Fruit fly (Drosophila melanogaster) whole organism, adult: ENCODE measurements around the gene pes.
A peak's percentile ranks its signal among the peaks of the same experiment; 100 is the strongest.

Experiments
- CG11617 ChIP-seq: fragments of 200-800 bp; sonication (Bioruptor generic); optimal IDR thresholded peaks from 2 replicates; lab custom pipeline; 2017; ENCODE audit warnings: mild to moderate bottlenecking, missing biosample characterization, missing genetic modification reagents, missing genetic modification characterization
- CG12768 ChIP-seq: fragments of 200-800 bp; sonication (Bioruptor generic); optimal IDR thresholded peaks from 2 replicates; lab custom pipeline; 2017; ENCODE audit warnings: missing biosample characterization, missing genetic modification characterization, mild to moderate bottlenecking, moderate library complexity, missing genetic modification reagents
- CG14711 ChIP-seq: fragments of 200-800 bp; sonication (Bioruptor generic); optimal IDR thresholded peaks from 2 replicates; lab custom pipeline; 2018; ENCODE audit warnings: missing biosample characterization, mild to moderate bottlenecking, missing genetic modification characterization, moderate library complexity
- CG1620 ChIP-seq: fragments of 200-800 bp; sonication (Bioruptor generic); optimal IDR thresholded peaks from 2 replicates; lab custom pipeline; 2016; ENCODE audit warnings: missing biosample characterization, missing genetic modification characterization
- CG33017 ChIP-seq: fragments of 200-800 bp; sonication (Bioruptor generic); optimal IDR thresholded peaks from 2 replicates; lab custom pipeline; 2018; ENCODE audit warnings: missing biosample characterization, mild to moderate bottlenecking, missing genetic modification characterization, moderate library complexity
- CG5204 ChIP-seq: fragments of 200-800 bp; sonication (Bioruptor generic); optimal IDR thresholded peaks from 2 replicates; lab custom pipeline; 2016; ENCODE audit warnings: missing biosample characterization, missing genetic modification characterization
- CG7045 ChIP-seq: fragments of 200-800 bp; sonication (Bioruptor generic); optimal IDR thresholded peaks from 2 replicates; lab custom pipeline; 2017; ENCODE audit warnings: missing biosample characterization, mild to moderate bottlenecking, missing genetic modification characterization
- CG7101 ChIP-seq: fragments of 200-800 bp; sonication (Bioruptor generic); optimal IDR thresholded peaks from 2 replicates; lab custom pipeline; 2018; ENCODE audit warnings: missing biosample characterization, mild to moderate bottlenecking, missing genetic modification characterization, moderate library complexity
- Clk ChIP-seq: fragments of 200-800 bp; sonication (Bioruptor generic); optimal IDR thresholded peaks from 2 replicates; lab custom pipeline; 2017; ENCODE audit warnings: missing biosample characterization, missing genetic modification characterization
- Crg-1 ChIP-seq: fragments of 200-800 bp; sonication (Bioruptor generic); optimal IDR thresholded peaks from 2 replicates; lab custom pipeline; 2016; ENCODE audit warnings: missing biosample characterization, missing genetic modification characterization
- Hr96 ChIP-seq: fragments of 200-800 bp; sonication (Bioruptor generic); optimal IDR thresholded peaks from 2 replicates; lab custom pipeline; 2016; ENCODE audit warnings: missing biosample characterization, missing genetic modification characterization
- Mnt ChIP-seq: fragments of 200-800 bp; sonication (Bioruptor generic); optimal IDR thresholded peaks from 2 replicates; lab custom pipeline; 2016; ENCODE audit warnings: missing biosample characterization, mild to moderate bottlenecking, missing genetic modification characterization
- bab1 ChIP-seq: fragments of 200-800 bp; sonication (Bioruptor generic); optimal IDR thresholded peaks from 3 replicates; lab custom pipeline; 2019; ENCODE audit warnings: missing biosample characterization, mild to moderate bottlenecking, missing genetic modification characterization, moderate library complexity
- cic ChIP-seq: fragments of 200-800 bp; sonication (Bioruptor generic); optimal IDR thresholded peaks from 2 replicates; lab custom pipeline; 2017; ENCODE audit warnings: missing biosample characterization, mild to moderate bottlenecking, missing genetic modification characterization, moderate library complexity
- cnc ChIP-seq, 2 experiments: fragments of >200 bp; optimal IDR thresholded peaks; 2 replicates each; lab custom pipeline; 2017
- kay ChIP-seq: fragments of 200-800 bp; sonication (Bioruptor generic); peaks from one replicate; lab custom pipeline; 2016; ENCODE audit warnings: missing biosample characterization, missing genetic modification characterization, borderline replicate concordance
- ovo ChIP-seq: fragments of 200-800 bp; sonication (Bioruptor generic); optimal IDR thresholded peaks from 2 replicates; lab custom pipeline; 2016; ENCODE audit warnings: missing biosample characterization, missing genetic modification characterization
- pad ChIP-seq: fragments of 200-800 bp; sonication (Bioruptor generic); optimal IDR thresholded peaks from 3 replicates; lab custom pipeline; 2017; ENCODE audit warnings: missing biosample characterization, missing genetic modification characterization, mild to moderate bottlenecking, moderate library complexity, missing genetic modification reagents
- tj ChIP-seq: fragments of 200-800 bp; sonication (Bioruptor generic); optimal IDR thresholded peaks from 3 replicates; lab custom pipeline; 2017; ENCODE audit warnings: missing biosample characterization, mild to moderate bottlenecking, missing genetic modification characterization, moderate library complexity
- toe ChIP-seq: fragments of 200-800 bp; sonication (Bioruptor generic); optimal IDR thresholded peaks from 2 replicates; lab custom pipeline; 2016; ENCODE audit warnings: missing biosample characterization, missing genetic modification characterization

Gene pes

DNA sequence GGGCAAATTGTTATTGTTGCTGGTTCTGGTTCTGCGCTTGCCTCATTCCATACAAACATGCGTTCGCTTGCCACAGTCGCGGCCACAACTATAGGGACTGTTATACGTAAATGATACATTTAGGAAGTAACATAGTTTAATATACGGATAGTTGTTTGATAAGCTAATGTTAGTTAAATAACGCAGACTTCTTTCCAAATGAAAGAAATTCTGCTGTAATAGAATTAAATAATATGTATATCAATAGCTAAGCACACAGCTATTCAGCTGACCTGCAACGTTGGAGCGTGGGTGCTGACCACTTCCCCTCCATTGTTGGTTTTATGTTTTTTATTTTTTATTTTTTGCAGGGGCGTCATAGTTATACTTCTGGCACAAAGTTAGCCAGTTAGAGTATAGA is 40.8 kb upstream of the pes start:
- TF ChIP-seq CG7045 (GFP tag; lab: Kevin White, UChicago) = peak; percentile 69
- peak in 1 of 2 experiments; percentile 14 for TF ChIP-seq cnc (optimal IDR thresholded peaks at IDR 0.05; lab: Kevin White, UChicago)
- TF ChIP-seq pad (GFP tag; lab: Kevin White, UChicago) = peak; percentile 51
- TF ChIP-seq toe (GFP tag; lab: Kevin White, UChicago) = no peak
- TF ChIP-seq CG5204 (GFP tag; lab: Kevin White, UChicago) = no peak
- TF ChIP-seq CG33017 (tag; lab: Kevin White, UChicago) = peak; percentile 75
- TF ChIP-seq CG12768 (GFP tag; lab: Kevin White, UChicago) = peak; percentile 44
- TF ChIP-seq Mnt = peak; percentile 5
- TF ChIP-seq Crg-1 = no peak
- peak; percentile 6 for TF ChIP-seq bab1 (GFP tag; lab: Kevin White, UChicago)
- no peak for TF ChIP-seq Hr96 (GFP tag; lab: Kevin White, UChicago)
- TF ChIP-seq CG1620 = no peak
- TF ChIP-seq Clk = peak; percentile 25
- TF ChIP-seq CG7101 (tag; lab: Kevin White, UChicago) = peak; percentile 58
- no peak for TF ChIP-seq kay (GFP tag; lab: Kevin White, UChicago)
- TF ChIP-seq cic = no peak
- no peak for TF ChIP-seq ovo (GFP tag; lab: Kevin White, UChicago)
- TF ChIP-seq CG11617 (GFP tag; lab: Kevin White, UChicago) = peak; percentile 44
- TF ChIP-seq tj (GFP tag; lab: Kevin White, UChicago) = peak; percentile 30
- TF ChIP-seq CG14711 (tag; lab: Kevin White, UChicago) = peak; percentile 53

DNA sequence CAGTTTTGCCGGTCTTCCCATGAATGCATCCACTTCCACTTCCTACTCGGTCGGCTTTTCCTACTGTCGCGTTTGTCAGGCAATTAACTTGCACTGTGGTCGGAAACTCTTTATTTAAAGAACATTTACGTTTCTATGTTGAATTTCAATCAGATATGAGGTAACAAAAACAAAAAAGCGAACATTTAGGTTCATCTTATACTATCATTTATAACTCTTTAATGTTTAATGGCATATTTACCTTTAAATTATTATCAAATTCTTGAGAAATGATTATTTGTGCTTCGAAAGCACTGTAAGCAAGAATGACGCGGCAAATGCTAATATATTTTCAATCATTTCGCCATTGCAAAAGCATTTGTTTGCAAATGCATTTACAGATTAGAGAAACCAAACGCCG is 39.8 kb upstream of the pes start:
- TF ChIP-seq cic = no peak
- TF ChIP-seq CG11617 (GFP tag; lab: Kevin White, UChicago) = no peak
- peak; percentile 24 for TF ChIP-seq tj (GFP tag; lab: Kevin White, UChicago)
- TF ChIP-seq Clk = no peak
- TF ChIP-seq pad (GFP tag; lab: Kevin White, UChicago) = no peak
- TF ChIP-seq CG1620 = no peak
- peak; percentile 82 for TF ChIP-seq CG33017 (tag; lab: Kevin White, UChicago)
- no peak for TF ChIP-seq kay (GFP tag; lab: Kevin White, UChicago)
- peak; percentile 53 for TF ChIP-seq CG12768 (GFP tag; lab: Kevin White, UChicago)
- TF ChIP-seq Crg-1 = no peak
- no peak for TF ChIP-seq Hr96 (GFP tag; lab: Kevin White, UChicago)
- no peak for TF ChIP-seq bab1 (GFP tag; lab: Kevin White, UChicago)
- peak; percentile 18 for TF ChIP-seq CG7045 (GFP tag; lab: Kevin White, UChicago)
- TF ChIP-seq Mnt = no peak
- no peak for TF ChIP-seq toe (GFP tag; lab: Kevin White, UChicago)
- peak; percentile 68 for TF ChIP-seq CG7101 (tag; lab: Kevin White, UChicago)
- TF ChIP-seq cnc (optimal IDR thresholded peaks at IDR 0.05; lab: Kevin White, UChicago) = peak in 1 of 2 experiments; percentile 71
- TF ChIP-seq CG14711 (tag; lab: Kevin White, UChicago) = peak; percentile 44

DNA sequence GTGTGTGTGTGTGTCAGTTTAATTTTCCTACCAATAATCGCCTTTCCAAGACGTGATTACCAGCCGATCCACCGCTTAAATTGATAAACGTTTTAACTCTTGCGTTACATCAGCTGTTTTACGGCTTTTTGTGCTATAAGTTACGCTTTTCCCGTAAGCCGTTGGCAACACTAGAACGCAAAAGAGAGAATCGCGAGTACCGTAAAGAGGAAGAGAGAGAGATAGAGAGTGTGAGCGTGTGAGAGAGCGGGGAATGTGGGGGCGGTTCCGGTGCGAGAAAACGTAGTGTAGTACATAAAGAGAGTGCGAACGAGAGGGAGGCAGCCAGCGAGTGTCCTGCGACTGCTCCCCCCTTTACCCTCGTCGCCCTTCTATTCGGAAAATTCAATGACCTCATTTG is 37.6 kb upstream of the pes start:
- no peak for TF ChIP-seq tj (GFP tag; lab: Kevin White, UChicago)
- no peak for TF ChIP-seq ovo (GFP tag; lab: Kevin White, UChicago)
- peak; percentile 1 for TF ChIP-seq CG7101 (tag; lab: Kevin White, UChicago)
- TF ChIP-seq cnc (optimal IDR thresholded peaks at IDR 0.05; lab: Kevin White, UChicago) = no peak
- no peak for TF ChIP-seq CG5204 (GFP tag; lab: Kevin White, UChicago)
- TF ChIP-seq Crg-1 = no peak
- TF ChIP-seq CG7045 (GFP tag; lab: Kevin White, UChicago) = no peak
- TF ChIP-seq Mnt = no peak
- peak; percentile 29 for TF ChIP-seq cic
- peak; percentile 74 for TF ChIP-seq CG14711 (tag; lab: Kevin White, UChicago)
- peak; percentile 22 for TF ChIP-seq bab1 (GFP tag; lab: Kevin White, UChicago)
- peak; percentile 36 for TF ChIP-seq CG12768 (GFP tag; lab: Kevin White, UChicago)
- no peak for TF ChIP-seq CG1620
- TF ChIP-seq pad (GFP tag; lab: Kevin White, UChicago) = peak; percentile 72
- TF ChIP-seq Hr96 (GFP tag; lab: Kevin White, UChicago) = no peak
- no peak for TF ChIP-seq Clk

- TF ChIP-seq Crg-1 = no peak
- no peak for TF ChIP-seq Hr96 (GFP tag; lab: Kevin White, UChicago)
- no peak for TF ChIP-seq Clk
- TF ChIP-seq pad (GFP tag; lab: Kevin White, UChicago) = peak; percentile 64
- TF ChIP-seq CG12768 (GFP tag; lab: Kevin White, UChicago) = peak; percentile 41
- peak; percentile 30 for TF ChIP-seq cic
- peak; percentile 32 for TF ChIP-seq bab1 (GFP tag; lab: Kevin White, UChicago)
- TF ChIP-seq CG11617 (GFP tag; lab: Kevin White, UChicago) = peak; percentile 12
- TF ChIP-seq tj (GFP tag; lab: Kevin White, UChicago) = peak; percentile 39
- TF ChIP-seq Mnt = peak; percentile 65
- TF ChIP-seq kay (GFP tag; lab: Kevin White, UChicago) = no peak
- TF ChIP-seq CG14711 (tag; lab: Kevin White, UChicago) = peak; percentile 57
- TF ChIP-seq CG33017 (tag; lab: Kevin White, UChicago) = peak; percentile 4
- no peak for TF ChIP-seq CG7045 (GFP tag; lab: Kevin White, UChicago)
Measured at dm6 chr2L:8030693-8031210, 36.8 kb upstream of the pes start, which contains the start of gene Cka. Gene Cka (plus strand): TSS chr2L:8030721.

DNA sequence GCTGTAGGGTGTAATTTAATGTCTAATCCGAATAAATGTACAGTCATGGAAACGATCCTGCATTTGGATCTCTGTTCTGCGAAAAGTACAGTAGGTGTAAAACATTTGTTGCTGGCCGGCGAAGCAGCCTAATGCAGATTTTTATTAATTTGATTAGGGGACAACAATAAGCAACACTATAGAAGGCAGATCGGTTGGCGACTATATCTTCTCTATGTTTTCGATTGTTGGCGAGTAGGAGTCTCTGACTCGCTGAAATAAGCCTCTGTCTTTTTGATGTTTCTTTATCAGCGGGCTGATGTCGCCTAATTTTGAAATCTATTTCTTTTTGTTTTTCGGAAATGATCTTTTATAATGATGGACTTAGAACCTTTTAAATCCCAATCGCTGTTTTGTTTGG is 36.1 kb upstream of the pes start:
- TF ChIP-seq CG7045 (GFP tag; lab: Kevin White, UChicago) (no peak), toe (GFP tag; lab: Kevin White, UChicago) (no peak), CG11617 (GFP tag; lab: Kevin White, UChicago) (no peak), Crg-1 (no peak), CG1620 (no peak), CG14711 (tag; lab: Kevin White, UChicago) (no peak), CG33017 (tag; lab: Kevin White, UChicago) (no peak), Clk (no peak)
